Worm (Caenorhabditis elegans) whole organism, young adult: ENCODE data around the gene flp-23.

Source experiments
- B0019.2 ChIP-seq: fragments of 200-800 bp; sonication (Bioruptor generic); conservative IDR thresholded peaks from 2 replicates; pipeline ENCODE4 v1.3.6; 2022; ENCODE audit warnings: missing genetic modification reagents, missing genetic modification characterization, missing compliant biosample characterization
- B0261.1 ChIP-seq: sonication (generic microtip); optimal IDR thresholded peaks from 2 replicates; lab custom pipeline; 2016; ENCODE audit warnings: mild to moderate bottlenecking, missing genetic modification characterization, moderate library complexity, missing compliant biosample characterization
- F49E8.2 ChIP-seq: sonication (generic microtip); optimal IDR thresholded peaks from 3 replicates; lab custom pipeline; 2017; ENCODE audit warnings: missing genetic modification characterization, mild to moderate bottlenecking, missing compliant biosample characterization, antibody characterized with exemption, moderate library complexity; ENCODE audit not compliant: insufficient read depth
- F52B5.7 ChIP-seq: sonication (generic microtip); optimal IDR thresholded peaks from 2 replicates; lab custom pipeline; 2016; ENCODE audit warnings: mild to moderate bottlenecking, missing genetic modification characterization, missing compliant biosample characterization
- T26A5.8 ChIP-seq: sonication (generic microtip); optimal IDR thresholded peaks from 2 replicates; lab custom pipeline; 2016; ENCODE audit warnings: missing genetic modification characterization, missing compliant biosample characterization
- attf-5 ChIP-seq: fragments of 200-800 bp; sonication (Bioruptor generic); optimal IDR thresholded peaks from 2 replicates; lab custom pipeline; 2018; ENCODE audit warnings: mild to moderate bottlenecking, missing genetic modification characterization, missing compliant biosample characterization
- ceh-27 ChIP-seq: fragments of 200-800 bp; sonication (Bioruptor generic); optimal IDR thresholded peaks from 2 replicates; lab custom pipeline; 2018; ENCODE audit warnings: mild to moderate bottlenecking, missing genetic modification characterization, moderate library complexity, missing compliant biosample characterization
- ceh-91 ChIP-seq: fragments of 200-800 bp; sonication (Bioruptor generic); IDR thresholded peaks from 2 replicates; pipeline ENCODE4 v1.3.6; 2022; ENCODE audit warnings: missing genetic modification reagents, missing genetic modification characterization, missing compliant biosample characterization
- egrh-3 ChIP-seq: fragments of 200-800 bp; sonication (Bioruptor generic); IDR thresholded peaks from 2 replicates; pipeline ENCODE4 v1.3.6; 2022; ENCODE audit warnings: missing genetic modification reagents, missing genetic modification characterization, missing compliant biosample characterization
- hlh-26 ChIP-seq: fragments of 200-800 bp; sonication (Bioruptor generic); conservative IDR thresholded peaks from 2 replicates; pipeline ENCODE4 v1.3.6; 2022; ENCODE audit warnings: missing genetic modification reagents, missing genetic modification characterization, missing compliant biosample characterization
- nhr-120 ChIP-seq: fragments of 200-800 bp; sonication (Bioruptor generic); IDR thresholded peaks from 2 replicates; pipeline ENCODE4 v1.3.6; 2022; ENCODE audit warnings: missing genetic modification characterization, missing compliant biosample characterization
- snpc-4 ChIP-seq, 5 experiments: fragments of 150-350 bp in 1 of 5; sonication (generic microtip) in 4 of 5; optimal IDR thresholded peaks; 2 replicates each; lab custom pipeline; 2014 to 2018; ENCODE audit warnings: missing genetic modification characterization in 5 of 5, missing biosample characterization in 3 of 5, antibody characterized with exemption in 2 of 5, mild to moderate bottlenecking in 2 of 5, missing compliant biosample characterization in 2 of 5, missing genotype in 2 of 5, moderate library complexity in 2 of 5, missing genetic modification reagents in 1 of 5
- unc-62 ChIP-seq: fragments of 150-350 bp; optimal IDR thresholded peaks from 2 replicates; lab custom pipeline; 2014; ENCODE audit warnings: missing biosample characterization, missing genetic modification reagents, missing genetic modification characterization
- ztf-18 ChIP-seq: sonication (generic microtip); optimal IDR thresholded peaks from 2 replicates; lab custom pipeline; 2016; ENCODE audit warnings: missing genotype, mild to moderate bottlenecking, missing genetic modification characterization, missing compliant biosample characterization

- TF ChIP-seq hlh-26 (no peak), ztf-18 (no peak), B0261.1 (no peak), T26A5.8 (tag; lab: Kevin White, UChicago) (no peak), F49E8.2 (tag; lab: Kevin White, UChicago) (no peak), snpc-4 (GFP tag; optimal IDR thresholded peaks at IDR 0.05; lab: Kevin White, UChicago) (no peak), snpc-4 (tag; optimal IDR thresholded peaks at IDR 0.05; lab: Kevin White, UChicago) (no peak), F52B5.7 (tag; lab: Kevin White, UChicago) (no peak), ceh-91 (no peak), attf-5 (GFP tag; lab: Kevin White, UChicago) (no peak), B0019.2 (GFP tag; lab: Robert Waterston, UW) (no peak), unc-62 (GFP tag; lab: Kevin White, UChicago) (no peak), egrh-3 (GFP tag; lab: Robert Waterston, UW) (no peak), nhr-120 (GFP tag; lab: Robert Waterston, UW) (no peak), ceh-27 (GFP tag; lab: Kevin White, UChicago) (no peak)
Measured at ce11 chrIII:8620259-8620658, 30.3 kb upstream of the flp-23 start.
